Fruit fly (Drosophila melanogaster) whole organism, prepupa: ENCODE measurements around the gene sif.

Experiments used
- Blimp-1 ChIP-seq: fragments of 200-800 bp; sonication (Bioruptor generic); optimal IDR thresholded peaks from 3 replicates; lab custom pipeline; 2017; ENCODE audit warnings: missing biosample characterization, missing genetic modification characterization, mild to moderate bottlenecking, moderate library complexity, missing genetic modification reagents
- CG10631 ChIP-seq: fragments of 200-800 bp; sonication (Bioruptor generic); optimal IDR thresholded peaks from 2 replicates; lab custom pipeline; 2016; ENCODE audit warnings: missing biosample characterization, missing genetic modification characterization
- CG10669 ChIP-seq: fragments of 200-800 bp; sonication (Bioruptor generic); optimal IDR thresholded peaks from 3 replicates; lab custom pipeline; 2018; ENCODE audit warnings: missing biosample characterization, mild to moderate bottlenecking, missing genetic modification characterization, moderate library complexity
- CG11294 ChIP-seq: fragments of 200-800 bp; sonication (Bioruptor generic); IDR thresholded peaks from 2 replicates; pipeline ENCODE4 v1.3.6; 2022; ENCODE audit warnings: missing biosample characterization, missing genetic modification characterization
- CG15336 ChIP-seq: fragments of 200-800 bp; sonication (Bioruptor generic); IDR thresholded peaks from 2 replicates; pipeline ENCODE4 v1.3.6; 2022; ENCODE audit warnings: missing biosample characterization, missing genetic modification characterization
- CG1621 ChIP-seq: fragments of 200-800 bp; sonication (Bioruptor generic); optimal IDR thresholded peaks from 3 replicates; lab custom pipeline; 2018; ENCODE audit warnings: missing biosample characterization, mild to moderate bottlenecking, missing genetic modification characterization
- CG16779 ChIP-seq: fragments of 200-800 bp; sonication (Bioruptor generic); optimal IDR thresholded peaks from 3 replicates; lab custom pipeline; 2017; ENCODE audit warnings: missing biosample characterization, mild to moderate bottlenecking, missing genetic modification characterization
- CG3032 ChIP-seq: fragments of 200-800 bp; optimal IDR thresholded peaks from 2 replicates; lab custom pipeline; 2019; ENCODE audit warnings: missing biosample characterization, mild to moderate bottlenecking, missing genetic modification characterization, moderate library complexity
- CG3919 ChIP-seq: fragments of 200-800 bp; sonication (Bioruptor generic); optimal IDR thresholded peaks from 3 replicates; lab custom pipeline; 2016; ENCODE audit warnings: missing biosample characterization, missing genetic modification characterization
- CG4318 ChIP-seq: fragments of 200-800 bp; sonication (Bioruptor generic); optimal IDR thresholded peaks from 3 replicates; lab custom pipeline; 2017; ENCODE audit warnings: missing biosample characterization, mild to moderate bottlenecking, missing genetic modification characterization
- CG6276 ChIP-seq: fragments of 200-800 bp; sonication (Bioruptor generic); optimal IDR thresholded peaks from 2 replicates; lab custom pipeline; 2017; ENCODE audit warnings: missing biosample characterization, mild to moderate bottlenecking, missing genetic modification characterization
- CG6792 ChIP-seq: fragments of 200-800 bp; sonication (Bioruptor generic); optimal IDR thresholded peaks from 3 replicates; lab custom pipeline; 2016; ENCODE audit warnings: missing biosample characterization, missing genetic modification characterization
- CG6808 ChIP-seq: fragments of 200-800 bp; sonication (Bioruptor generic); optimal IDR thresholded peaks from 3 replicates; lab custom pipeline; 2017; ENCODE audit warnings: missing biosample characterization, missing genetic modification characterization, mild to moderate bottlenecking, moderate library complexity, missing genetic modification reagents
- CG6854 ChIP-seq: fragments of 200-800 bp; sonication (Bioruptor generic); optimal IDR thresholded peaks from 2 replicates; lab custom pipeline; 2017; ENCODE audit warnings: missing biosample characterization, mild to moderate bottlenecking, missing genetic modification characterization
- CG7368 ChIP-seq: fragments of 200-800 bp; sonication (Bioruptor generic); optimal IDR thresholded peaks from 3 replicates; lab custom pipeline; 2016; ENCODE audit warnings: missing biosample characterization, missing genetic modification characterization
- CG8119 ChIP-seq: fragments of 200-800 bp; sonication (Bioruptor generic); IDR thresholded peaks from 3 replicates; pipeline ENCODE4 v1.3.6; 2022; ENCODE audit warnings: missing biosample characterization, missing genetic modification characterization
- CG8632 ChIP-seq: fragments of 200-800 bp; sonication (Bioruptor generic); optimal IDR thresholded peaks from 3 replicates; lab custom pipeline; 2016; ENCODE audit warnings: missing biosample characterization, missing genetic modification characterization
- CG9139 ChIP-seq: fragments of 200-800 bp; sonication (Bioruptor generic); optimal IDR thresholded peaks from 3 replicates; lab custom pipeline; 2017; ENCODE audit warnings: missing biosample characterization, mild to moderate bottlenecking, missing genetic modification characterization
- Eip75B ChIP-seq: fragments of 200-800 bp; sonication (Bioruptor generic); optimal IDR thresholded peaks from 3 replicates; lab custom pipeline; 2016; ENCODE audit warnings: missing biosample characterization, missing genetic modification characterization
- Eip93F ChIP-seq: fragments of 200-800 bp; sonication (Bioruptor generic); optimal IDR thresholded peaks from 2 replicates; lab custom pipeline; 2016; ENCODE audit warnings: missing biosample characterization, mild to moderate bottlenecking, missing genetic modification characterization
- Ets21C ChIP-seq: fragments of 200-800 bp; sonication (Bioruptor generic); optimal IDR thresholded peaks from 3 replicates; lab custom pipeline; 2016; ENCODE audit warnings: missing biosample characterization, missing genetic modification characterization
- Gug ChIP-seq: fragments of 200-800 bp; sonication (Bioruptor generic); IDR thresholded peaks from 2 replicates; pipeline ENCODE4 v1.3.6; 2022; ENCODE audit warnings: missing biosample characterization, missing genetic modification characterization
- Hr39 ChIP-seq: fragments of 200-800 bp; sonication (Bioruptor generic); optimal IDR thresholded peaks from 2 replicates; lab custom pipeline; 2016; ENCODE audit warnings: missing biosample characterization, missing genetic modification characterization
- Lpt ChIP-seq: fragments of 200-800 bp; sonication (Bioruptor generic); optimal IDR thresholded peaks from 3 replicates; lab custom pipeline; 2016; ENCODE audit warnings: missing biosample characterization, missing genetic modification characterization
- Met ChIP-seq: fragments of 200-800 bp; sonication (Bioruptor generic); optimal IDR thresholded peaks from 3 replicates; lab custom pipeline; 2016; ENCODE audit warnings: missing biosample characterization, missing genetic modification characterization
- OdsH ChIP-seq: fragments of 200-800 bp; sonication (Bioruptor generic); optimal IDR thresholded peaks from 3 replicates; lab custom pipeline; 2016; ENCODE audit warnings: missing biosample characterization, missing genetic modification characterization
- Smox ChIP-seq: fragments of 200-800 bp; sonication (Bioruptor generic); optimal IDR thresholded peaks from 3 replicates; lab custom pipeline; 2016; ENCODE audit warnings: missing biosample characterization, missing genetic modification characterization
- Sox14 ChIP-seq: fragments of 200-800 bp; sonication (Bioruptor generic); optimal IDR thresholded peaks from 3 replicates; lab custom pipeline; 2016; ENCODE audit warnings: missing biosample characterization, missing genetic modification characterization
- Sox15 ChIP-seq: fragments of 200-800 bp; sonication (Bioruptor generic); optimal IDR thresholded peaks from 3 replicates; lab custom pipeline; 2016; ENCODE audit warnings: missing biosample characterization, missing genetic modification characterization
- acj6 ChIP-seq: fragments of 200-800 bp; sonication (Bioruptor generic); optimal IDR thresholded peaks from 3 replicates; lab custom pipeline; 2016; ENCODE audit warnings: missing biosample characterization, missing genetic modification characterization
- cyc ChIP-seq: fragments of 200-800 bp; sonication (Bioruptor generic); optimal IDR thresholded peaks from 3 replicates; lab custom pipeline; 2016; ENCODE audit warnings: missing biosample characterization, missing genetic modification characterization
- dsx ChIP-seq: fragments of 200-800 bp; optimal IDR thresholded peaks from 3 replicates; lab custom pipeline; 2019; ENCODE audit warnings: missing biosample characterization, mild to moderate bottlenecking, missing genetic modification characterization, moderate library complexity; ENCODE audit not compliant: poor library complexity, severe bottlenecking
- eg ChIP-seq: fragments of 200-800 bp; sonication (Bioruptor generic); IDR thresholded peaks from 3 replicates; pipeline ENCODE4 v1.3.6; 2022; ENCODE audit warnings: missing biosample characterization, missing genetic modification characterization
- esn ChIP-seq: fragments of 200-800 bp; sonication (Bioruptor generic); optimal IDR thresholded peaks from 2 replicates; lab custom pipeline; 2016; ENCODE audit warnings: missing biosample characterization, mild to moderate bottlenecking, missing genetic modification characterization, moderate library complexity
- fd85E ChIP-seq: fragments of 200-800 bp; sonication (Bioruptor generic); optimal IDR thresholded peaks from 3 replicates; lab custom pipeline; 2016; ENCODE audit warnings: missing biosample characterization, missing genetic modification characterization
- fkh ChIP-seq: fragments of 200-800 bp; sonication (Bioruptor generic); optimal IDR thresholded peaks from 3 replicates; lab custom pipeline; 2017; ENCODE audit warnings: missing biosample characterization, mild to moderate bottlenecking, missing genetic modification characterization, moderate library complexity
- lz ChIP-seq: fragments of 200-800 bp; sonication (Bioruptor generic); optimal IDR thresholded peaks from 3 replicates; lab custom pipeline; 2016; ENCODE audit warnings: missing biosample characterization, missing genetic modification characterization
- pdm3 ChIP-seq: fragments of 200-800 bp; sonication (Bioruptor generic); optimal IDR thresholded peaks from 3 replicates; lab custom pipeline; 2016; ENCODE audit warnings: missing biosample characterization, missing genetic modification characterization
- spab ChIP-seq: fragments of 200-800 bp; sonication (Bioruptor generic); optimal IDR thresholded peaks from 2 replicates; lab custom pipeline; 2017; ENCODE audit warnings: missing biosample characterization, mild to moderate bottlenecking, missing genetic modification characterization, missing genetic modification reagents
- ss ChIP-seq, 2 experiments: fragments of 200-800 bp; sonication (Bioruptor generic); optimal IDR thresholded peaks; 2 replicates in 1 of 2; 3 replicates in 1 of 2; lab custom pipeline; 2017 to 2018; ENCODE audit warnings: mild to moderate bottlenecking in 2 of 2, missing biosample characterization in 2 of 2, missing genetic modification characterization in 2 of 2, moderate library complexity in 1 of 2
- svp ChIP-seq: fragments of 200-800 bp; sonication (Bioruptor generic); peaks from one replicate; lab custom pipeline; 2016; ENCODE audit warnings: missing biosample characterization, missing genetic modification characterization
- topi ChIP-seq: fragments of 200-800 bp; sonication (Bioruptor generic); optimal IDR thresholded peaks from 3 replicates; lab custom pipeline; 2016; ENCODE audit warnings: missing biosample characterization, missing genetic modification characterization
- vri ChIP-seq: fragments of 200-800 bp; sonication (Bioruptor generic); optimal IDR thresholded peaks from 3 replicates; lab custom pipeline; 2016; ENCODE audit warnings: missing biosample characterization, mild to moderate bottlenecking, missing genetic modification characterization

The sif gene

dm6 chr3L:5765844-5766200, 108.1 kb downstream of the sif start, which contains the start of gene Txl:
Gene Txl (plus strand): TSS chr3L:5765846.
- TF ChIP-seq CG6792 (GFP tag; lab: Kevin White, UChicago) (no peak), topi (GFP tag; lab: Kevin White, UChicago) (no peak), Ets21C (GFP tag; lab: Kevin White, UChicago) (no peak), fd85E (GFP tag; lab: Kevin White, UChicago) (no peak), CG10631 (GFP tag; lab: Kevin White, UChicago) (no peak), CG3919 (GFP tag; lab: Kevin White, UChicago) (no peak), Smox (GFP tag; lab: Kevin White, UChicago) (no peak), Eip75B (GFP tag; lab: Kevin White, UChicago) (no peak)
- TF ChIP-seq, all 60 proteins: peak for 0

dm6 chr3L:5768532-5769497, 111.1 kb downstream of the sif start, which contains the start of the genes Ppat-Dpck and scny:
Gene Ppat-Dpck (minus strand): TSS chr3L:5768794.
Gene scny (plus strand): TSS chr3L:5769002.
- TF ChIP-seq esn (GFP tag; lab: Kevin White, UChicago) (peak; percentile 43), dsx (peak; percentile 50), CG15336 (0 out of 2 replicates have a peak, but pooled peaks have one; percentile 15), Gug (GFP tag; lab: Robert Waterston, UW) (no peak), lz (GFP tag; lab: Kevin White, UChicago) (no peak), CG6808 (no peak), CG10669 (GFP tag; lab: Kevin White, UChicago) (no peak), CG3032 (tag; lab: Kevin White, UChicago) (peak; percentile 8), CG16779 (tag; lab: Kevin White, UChicago) (no peak), fkh (GFP tag; lab: Kevin White, UChicago) (no peak), CG4318 (GFP tag; lab: Kevin White, UChicago) (no peak), CG7368 (GFP tag; lab: Kevin White, UChicago) (no peak), CG6276 (GFP tag; lab: Kevin White, UChicago) (no peak), fd85E (GFP tag; lab: Kevin White, UChicago) (no peak), topi (GFP tag; lab: Kevin White, UChicago) (peak; percentile 5), pdm3 (no peak), CG1621 (no peak), cyc (GFP tag; lab: Kevin White, UChicago) (no peak), spab (no peak), Sox14 (GFP tag; lab: Kevin White, UChicago) (peak; percentile 16), Lpt (GFP tag; lab: Kevin White, UChicago) (no peak), Met (GFP tag; lab: Kevin White, UChicago) (no peak), ss (GFP tag; optimal IDR thresholded peaks at IDR 0.05; lab: Kevin White, UChicago) (no peak), Sox15 (GFP tag; lab: Kevin White, UChicago) (no peak), vri (GFP tag; lab: Kevin White, UChicago) (no peak), CG9139 (no peak), CG10631 (GFP tag; lab: Kevin White, UChicago) (no peak), CG8632 (GFP tag; lab: Kevin White, UChicago) (no peak), CG11294 (GFP tag; lab: Robert Waterston, UW) (no peak), OdsH (GFP tag; lab: Kevin White, UChicago) (no peak), Eip93F (no peak), Blimp-1 (no peak), CG6854 (GFP tag; lab: Kevin White, UChicago) (peak; percentile 31), CG8119 (GFP tag; lab: Robert Waterston, UW) (no peak), eg (GFP tag; lab: Robert Waterston, UW) (no peak), svp (GFP tag; lab: Kevin White, UChicago) (peak; percentile 61), Hr39 (GFP tag; lab: Kevin White, UChicago) (no peak), acj6 (no peak)
